Fruit fly (Drosophila melanogaster) whole organism, embryonic: ENCODE measurements around the gene vih.

ENCODE experiments used
- Aef1 ChIP-seq: fragments of 200-800 bp; sonication (Bioruptor generic); IDR thresholded peaks from 3 replicates; pipeline ENCODE4 v1.3.6; 2022; ENCODE audit warnings: missing biosample characterization, missing genetic modification characterization
- Bdp1 ChIP-seq: fragments of 200-800 bp; sonication (Bioruptor generic); optimal IDR thresholded peaks from 3 replicates; lab custom pipeline; 2016; ENCODE audit warnings: missing biosample characterization, missing genetic modification characterization
- CG1024 ChIP-seq: fragments of 200-800 bp; sonication (Bioruptor generic); IDR thresholded peaks from 2 replicates; pipeline ENCODE4 v1.3.6; 2022; ENCODE audit warnings: missing biosample characterization, missing genetic modification characterization
- CG10959 ChIP-seq: fragments of 200-800 bp; sonication (Bioruptor generic); IDR thresholded peaks from 2 replicates; pipeline ENCODE4 v1.3.6; 2022; ENCODE audit warnings: missing biosample characterization, missing genetic modification characterization
- CG11247 ChIP-seq: fragments of 200-800 bp; sonication (Bioruptor generic); IDR thresholded peaks from 2 replicates; pipeline ENCODE4 v1.3.6; 2022; ENCODE audit warnings: missing biosample characterization, missing genetic modification characterization
- CG12071 ChIP-seq: fragments of 200-800 bp; sonication (Bioruptor generic); optimal IDR thresholded peaks from 3 replicates; lab custom pipeline; 2018; ENCODE audit warnings: missing biosample characterization, mild to moderate bottlenecking, missing genetic modification characterization
- CG12659 ChIP-seq: fragments of 200-800 bp; sonication (Bioruptor generic); optimal IDR thresholded peaks from 3 replicates; lab custom pipeline; 2017; ENCODE audit warnings: mild to moderate bottlenecking, missing biosample characterization, missing genetic modification reagents, missing genetic modification characterization
- CG14667 ChIP-seq: fragments of 200-800 bp; sonication (Bioruptor generic); IDR thresholded peaks from 2 replicates; pipeline ENCODE4 v1.3.6; 2022; ENCODE audit warnings: missing biosample characterization, missing genetic modification characterization
- CG14710 ChIP-seq: fragments of 200-800 bp; sonication (Bioruptor generic); optimal IDR thresholded peaks from 3 replicates; lab custom pipeline; 2019; ENCODE audit warnings: missing biosample characterization, mild to moderate bottlenecking, missing genetic modification characterization, moderate library complexity
- CG15479 ChIP-seq: fragments of 200-800 bp; sonication (Bioruptor generic); optimal IDR thresholded peaks from 3 replicates; lab custom pipeline; 2019; ENCODE audit warnings: missing biosample characterization, mild to moderate bottlenecking, missing genetic modification characterization, moderate library complexity
- CG1602 ChIP-seq: fragments of 200-800 bp; sonication (Bioruptor generic); optimal IDR thresholded peaks from 3 replicates; lab custom pipeline; 2016; ENCODE audit warnings: missing biosample characterization, missing genetic modification characterization
- CG17359 ChIP-seq: fragments of 200-800 bp; sonication (Bioruptor generic); optimal IDR thresholded peaks from 3 replicates; lab custom pipeline; 2018; ENCODE audit warnings: missing biosample characterization, mild to moderate bottlenecking, missing genetic modification characterization, moderate library complexity
- CG31365 ChIP-seq: fragments of 200-800 bp; sonication (Bioruptor generic); optimal IDR thresholded peaks from 2 replicates; lab custom pipeline; 2018; ENCODE audit warnings: missing biosample characterization, mild to moderate bottlenecking, missing genetic modification characterization
- CG32532 ChIP-seq: fragments of 200-800 bp; sonication (Bioruptor generic); IDR thresholded peaks from 2 replicates; pipeline ENCODE4 v1.3.6; 2022; ENCODE audit warnings: missing biosample characterization, missing genetic modification characterization
- CG33557 ChIP-seq: fragments of 200-800 bp; sonication (Bioruptor generic); optimal IDR thresholded peaks from 2 replicates; lab custom pipeline; 2019; ENCODE audit warnings: missing biosample characterization, mild to moderate bottlenecking, missing genetic modification characterization, moderate library complexity
- CG4360 ChIP-seq: fragments of 200-800 bp; sonication (Bioruptor generic); IDR thresholded peaks from 2 replicates; pipeline ENCODE4 v1.3.6; 2022; ENCODE audit warnings: missing biosample characterization, missing genetic modification characterization
- CG6254 ChIP-seq: fragments of 200-800 bp; sonication (Bioruptor generic); optimal IDR thresholded peaks from 3 replicates; lab custom pipeline; 2017; ENCODE audit warnings: mild to moderate bottlenecking, missing biosample characterization, missing genetic modification reagents, missing genetic modification characterization
- CG7372 ChIP-seq: fragments of 200-800 bp; sonication (Bioruptor generic); IDR thresholded peaks from 2 replicates; pipeline ENCODE4 v1.3.6; 2022; ENCODE audit warnings: missing biosample characterization, missing genetic modification characterization
- CG8478 ChIP-seq: fragments of >200 bp; optimal IDR thresholded peaks from 2 replicates; lab custom pipeline; 2018
- CG9215 ChIP-seq: fragments of 200-800 bp; sonication (Bioruptor generic); IDR thresholded peaks from 2 replicates; pipeline ENCODE4 v1.3.6; 2022; ENCODE audit warnings: missing biosample characterization, missing genetic modification characterization
- CG9609 ChIP-seq: fragments of 200-800 bp; sonication (Bioruptor generic); optimal IDR thresholded peaks from 3 replicates; lab custom pipeline; 2016; ENCODE audit warnings: missing biosample characterization, missing genetic modification characterization
- CG9932 ChIP-seq: fragments of 200-800 bp; sonication (Bioruptor generic); IDR thresholded peaks from 2 replicates; pipeline ENCODE4 v1.3.6; 2022; ENCODE audit warnings: missing biosample characterization, missing genetic modification characterization
- CTCF ChIP-seq: fragments of 200-800 bp; sonication (Bioruptor generic); optimal IDR thresholded peaks from 2 replicates; lab custom pipeline; 2017; ENCODE audit warnings: missing biosample characterization, mild to moderate bottlenecking, missing genetic modification characterization, moderate library complexity
- Dfd ChIP-seq, 2 experiments: fragments of >200 bp; optimal IDR thresholded peaks; 2 replicates each; lab custom pipeline; 2017; ENCODE audit warnings: missing biosample characterization in 2 of 2, missing genetic modification characterization in 2 of 2
- Dip3 ChIP-seq: fragments of 200-800 bp; sonication (Bioruptor generic); optimal IDR thresholded peaks from 3 replicates; lab custom pipeline; 2016; ENCODE audit warnings: missing biosample characterization, missing genetic modification characterization
- Ets65A ChIP-seq: fragments of 200-800 bp; sonication (Bioruptor generic); peaks from one replicate; lab custom pipeline; 2016; ENCODE audit warnings: missing biosample characterization, missing genetic modification characterization
- Hmr ChIP-seq: fragments of 200-800 bp; sonication (Bioruptor generic); optimal IDR thresholded peaks from 3 replicates; lab custom pipeline; 2017; ENCODE audit warnings: mild to moderate bottlenecking, missing biosample characterization, missing genetic modification reagents, missing genetic modification characterization
- Hsf ChIP-seq: fragments of 200-800 bp; sonication (Bioruptor generic); optimal IDR thresholded peaks from 3 replicates; lab custom pipeline; 2016; ENCODE audit warnings: missing biosample characterization, missing genetic modification characterization
- Kr ChIP-seq: fragments of 200-800 bp; sonication (Bioruptor generic); optimal IDR thresholded peaks from 2 replicates; lab custom pipeline; 2017; ENCODE audit warnings: missing biosample characterization, mild to moderate bottlenecking, missing genetic modification characterization
- NC2β ChIP-seq: fragments of 200-800 bp; sonication (Bioruptor generic); optimal IDR thresholded peaks from 2 replicates; lab custom pipeline; 2016; ENCODE audit warnings: missing biosample characterization, missing genetic modification characterization
- Neu2 ChIP-seq: fragments of 200-800 bp; sonication (Bioruptor generic); optimal IDR thresholded peaks from 3 replicates; lab custom pipeline; 2016; ENCODE audit warnings: missing biosample characterization, missing genetic modification characterization, borderline replicate concordance
- Poxn ChIP-seq: fragments of 200-800 bp; sonication (Bioruptor generic); IDR thresholded peaks from 2 replicates; pipeline ENCODE4 v1.3.6; 2022; ENCODE audit warnings: missing biosample characterization, missing genetic modification characterization
- Six4 ChIP-seq: fragments of 200-800 bp; sonication (Bioruptor generic); optimal IDR thresholded peaks from 2 replicates; lab custom pipeline; 2016; ENCODE audit warnings: missing biosample characterization, missing genetic modification characterization
- Xbp1 ChIP-seq: fragments of 200-800 bp; sonication (Bioruptor generic); optimal IDR thresholded peaks from 3 replicates; lab custom pipeline; 2016; ENCODE audit warnings: missing biosample characterization, mild to moderate bottlenecking, missing genetic modification characterization
- Xrp1 ChIP-seq: fragments of 200-800 bp; sonication (Bioruptor generic); IDR thresholded peaks from 2 replicates; pipeline ENCODE4 v1.3.6; 2022; ENCODE audit warnings: missing biosample characterization, missing genetic modification characterization
- ara ChIP-seq: fragments of 200-800 bp; sonication (Bioruptor generic); IDR thresholded peaks from 2 replicates; pipeline ENCODE4 v1.3.6; 2022; ENCODE audit warnings: missing biosample characterization, missing genetic modification characterization
- bab2 ChIP-seq: fragments of 200-800 bp; sonication (Bioruptor generic); optimal IDR thresholded peaks from 2 replicates; lab custom pipeline; 2016; ENCODE audit warnings: missing biosample characterization, missing genetic modification characterization
- br ChIP-seq: fragments of >200 bp; optimal IDR thresholded peaks from 2 replicates; lab custom pipeline; 2017
- cas ChIP-seq: fragments of 200-800 bp; sonication (Bioruptor generic); IDR thresholded peaks from 2 replicates; pipeline ENCODE4 v1.3.6; 2022; ENCODE audit warnings: missing biosample characterization, missing genetic modification characterization
- chif ChIP-seq, 2 experiments: fragments of 200-800 bp; sonication (Bioruptor generic); optimal IDR thresholded peaks; 3 replicates each; lab custom pipeline; 2016; ENCODE audit warnings: missing biosample characterization in 2 of 2, missing genetic modification characterization in 2 of 2
- dati ChIP-seq: fragments of 200-800 bp; sonication (Bioruptor generic); IDR thresholded peaks from 2 replicates; pipeline ENCODE4 v1.3.6; 2022; ENCODE audit warnings: missing biosample characterization, missing genetic modification characterization
- grau ChIP-seq: fragments of 200-800 bp; optimal IDR thresholded peaks from 3 replicates; lab custom pipeline; 2019; ENCODE audit warnings: missing biosample characterization, mild to moderate bottlenecking, missing genetic modification characterization, moderate library complexity
- gt ChIP-seq: fragments of 200-800 bp; sonication (Bioruptor generic); IDR thresholded peaks from 2 replicates; pipeline ENCODE4 v1.3.6; 2022; ENCODE audit warnings: missing biosample characterization, missing genetic modification characterization
- ham ChIP-seq: fragments of 200-800 bp; sonication (Bioruptor generic); IDR thresholded peaks from 2 replicates; pipeline ENCODE4 v1.3.6; 2022; ENCODE audit warnings: missing biosample characterization, missing genetic modification characterization
- onecut ChIP-seq: fragments of 200-800 bp; sonication (Bioruptor generic); IDR thresholded peaks from 2 replicates; pipeline ENCODE4 v1.3.6; 2022; ENCODE audit warnings: missing biosample characterization, missing genetic modification characterization
- p53 ChIP-seq: fragments of 200-800 bp; sonication (Bioruptor generic); optimal IDR thresholded peaks from 2 replicates; lab custom pipeline; 2016; ENCODE audit warnings: missing biosample characterization, missing genetic modification characterization
- pho ChIP-seq: fragments of 200-800 bp; sonication (Bioruptor generic); optimal IDR thresholded peaks from 2 replicates; lab custom pipeline; 2016; ENCODE audit warnings: missing biosample characterization, missing genetic modification characterization
- pros ChIP-seq: fragments of 200-800 bp; sonication (Bioruptor generic); optimal IDR thresholded peaks from 3 replicates; lab custom pipeline; 2019; ENCODE audit warnings: missing biosample characterization, mild to moderate bottlenecking, missing genetic modification characterization, moderate library complexity
- shn ChIP-seq: fragments of 200-800 bp; sonication (Bioruptor generic); optimal IDR thresholded peaks from 3 replicates; lab custom pipeline; 2016; ENCODE audit warnings: missing biosample characterization, missing genetic modification characterization
- ttk ChIP-seq: fragments of 200-800 bp; sonication (Bioruptor generic); IDR thresholded peaks from 2 replicates; pipeline ENCODE4 v2.1.2; 2022; ENCODE audit warnings: missing biosample characterization, missing genetic modification characterization
- vfl ChIP-seq: fragments of 200-800 bp; sonication (Bioruptor generic); optimal IDR thresholded peaks from 2 replicates; lab custom pipeline; 2016; ENCODE audit warnings: missing biosample characterization, missing genetic modification characterization
- wor ChIP-seq: fragments of 200-800 bp; sonication (Bioruptor generic); IDR thresholded peaks from 2 replicates; pipeline ENCODE4 v1.3.6; 2022; ENCODE audit warnings: missing biosample characterization, missing genetic modification characterization
- z ChIP-seq: fragments of 200-800 bp; sonication (Bioruptor generic); IDR thresholded peaks from 3 replicates; pipeline ENCODE4 v1.3.6; 2022; ENCODE audit warnings: missing biosample characterization, missing genetic modification characterization
- zen2 ChIP-seq: fragments of 200-800 bp; sonication (Bioruptor generic); IDR thresholded peaks from 3 replicates; pipeline ENCODE4 v1.3.6; 2022; ENCODE audit warnings: missing biosample characterization, missing genetic modification characterization; ENCODE audit not compliant: partially characterized antibody

Gene vih

DNA sequence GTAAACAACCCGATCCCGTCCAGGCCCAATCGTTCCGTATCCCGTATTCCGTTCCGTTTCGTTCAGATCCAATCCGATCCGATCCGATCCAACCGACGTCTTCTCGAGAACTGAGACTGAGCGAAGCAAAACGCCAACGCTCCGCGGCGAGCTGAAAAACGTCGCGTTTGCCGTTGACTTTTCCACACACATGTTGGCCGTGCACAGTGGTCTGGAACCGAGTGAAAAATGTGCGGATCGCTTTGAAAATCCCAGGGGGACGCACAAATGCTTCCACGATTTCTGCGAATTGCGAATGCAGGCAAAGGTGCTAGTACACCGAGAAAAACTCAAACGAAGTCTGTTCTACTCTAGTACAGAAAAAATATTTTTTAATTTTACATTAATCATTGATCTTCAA, 19.1 kb upstream of the vih start, which contains the start of gene CG10663 (continued):
- TF ChIP-seq pros (GFP tag; lab: Kevin White, UChicago) (no peak), Dfd (GFP tag; optimal IDR thresholded peaks at IDR 0.05; lab: Kevin White, UChicago) (no peak), ttk (no peak), Bdp1 (GFP tag; lab: Kevin White, UChicago) (no peak), onecut (0 out of 2 replicates have a peak, but pooled peaks have one; percentile 25), CG9932 (GFP tag; lab: Robert Waterston, UW) (no peak), CG32532 (GFP tag; lab: Robert Waterston, UW) (peak; percentile 32; the same call in 1 of the 2 replicates), Ets65A (no peak), Aef1 (no peak), CG14710 (tag; lab: Kevin White, UChicago) (no peak), ara (GFP tag; lab: Robert Waterston, UW) (peak; percentile 38; the same call in 1 of the 2 replicates), CG9609 (GFP tag; lab: Kevin White, UChicago) (no peak), zen2 (0 out of 3 replicates have a peak, but pooled peaks have one; percentile 23), Xbp1 (GFP tag; lab: Kevin White, UChicago) (peak; percentile 1), CG10959 (GFP tag; lab: Robert Waterston, UW) (0 out of 2 replicates have a peak, but pooled peaks have one; percentile 31), Six4 (no peak), Hsf (GFP tag; lab: Kevin White, UChicago) (no peak), CG4360 (GFP tag; lab: Robert Waterston, UW) (no peak), CG6254 (GFP tag; lab: Kevin White, UChicago) (peak; percentile 13), gt (GFP tag; lab: Robert Waterston, UW) (no peak), grau (tag; lab: Kevin White, UChicago) (no peak), Dip3 (GFP tag; lab: Kevin White, UChicago) (no peak), p53 (GFP tag; lab: Kevin White, UChicago) (no peak), CG14667 (no peak), cas (GFP tag; lab: Robert Waterston, UW) (no peak), Hmr (GFP tag; lab: Kevin White, UChicago) (no peak), CG1024 (GFP tag; lab: Robert Waterston, UW) (0 out of 2 replicates have a peak, but pooled peaks have one; percentile 16), CG15479 (no peak), CG12659 (GFP tag; lab: Kevin White, UChicago) (no peak), CG11247 (GFP tag; lab: Robert Waterston, UW) (no peak), pho (GFP tag; lab: Kevin White, UChicago) (no peak), NC2β (GFP tag; lab: Kevin White, UChicago) (no peak), vfl (GFP tag; lab: Kevin White, UChicago) (no peak), z (GFP tag; lab: Robert Waterston, UW) (0 out of 3 replicates have a peak, but pooled peaks have one; percentile 48), Poxn (GFP tag; lab: Robert Waterston, UW) (no peak), CG7372 (no peak), Neu2 (no peak), CG9215 (GFP tag; lab: Robert Waterston, UW) (no peak), CG12071 (GFP tag; lab: Kevin White, UChicago) (peak; percentile 0), dati (no peak), CG33557 (GFP tag; lab: Kevin White, UChicago) (no peak), CG31365 (tag; lab: Kevin White, UChicago) (no peak), CTCF (GFP tag; lab: Kevin White, UChicago) (no peak), CG1602 (GFP tag; lab: Kevin White, UChicago) (no peak), Xrp1 (GFP tag; lab: Robert Waterston, UW) (0 out of 2 replicates have a peak, but pooled peaks have one; percentile 22), Kr (GFP tag; lab: Kevin White, UChicago) (no peak), wor (GFP tag; lab: Robert Waterston, UW) (no peak), br (lab: Kevin White, UChicago) (no peak), CG17359 (tag; lab: Kevin White, UChicago) (no peak), shn (GFP tag; lab: Kevin White, UChicago) (no peak), CG8478 (no peak), bab2 (GFP tag; lab: Kevin White, UChicago) (no peak), ham (no peak), chif (GFP tag; optimal IDR thresholded peaks at IDR 0.05; lab: Kevin White, UChicago) (peak in 1 of 2 experiments; percentile 13)
